Fruit fly (Drosophila melanogaster) whole organism: ENCODE data around the gene Unc-76.

Experiments
- CG8478 ChIP-seq: fragments of >200 bp; optimal IDR thresholded peaks from 2 replicates; lab custom pipeline; 2018; ENCODE audit warnings: inconsistent platforms
- Dll ChIP-seq: fragments of >200 bp; optimal IDR thresholded peaks from 2 replicates; lab custom pipeline; 2017
- EcR ChIP-seq, 2 experiments: fragments of >200 bp; optimal IDR thresholded peaks; 2 replicates each; lab custom pipeline; 2017; ENCODE audit warnings: missing biosample characterization in 2 of 2, missing genetic modification characterization in 2 of 2, missing genetic modification reagents in 2 of 2
- psq ChIP-seq: fragments of >200 bp; optimal IDR thresholded peaks from 2 replicates; lab custom pipeline; 2017
- usp ChIP-seq: fragments of >200 bp; optimal IDR thresholded peaks from 2 replicates; lab custom pipeline; 2017; ENCODE audit warnings: missing biosample characterization, missing genetic modification characterization, mixed read lengths

- no peak for TF ChIP-seq Dll
- TF ChIP-seq CG8478 (lab: Kevin White, UChicago) = peak; percentile 15
- TF ChIP-seq usp (GFP tag; lab: Kevin White, UChicago) = no peak
- TF ChIP-seq EcR (GFP tag; optimal IDR thresholded peaks at IDR 0.05; lab: Kevin White, UChicago) = no peak
- no peak for TF ChIP-seq psq (lab: Kevin White, UChicago)
Observed at dm6 chrX:2094072-2094761, 13.8 kb downstream of the Unc-76 start, which contains the start of gene csw.
